Worm (Caenorhabditis elegans) whole organism, L1 larva: ENCODE results near the gene F09E10.7.

Source experiments
- C34B4.2 ChIP-seq: sonication (generic microtip); optimal IDR thresholded peaks from 2 replicates; lab custom pipeline; 2017; ENCODE audit warnings: mild to moderate bottlenecking, missing genetic modification characterization, missing compliant biosample characterization
- F16B12.6 ChIP-seq: fragments of 150-350 bp; optimal IDR thresholded peaks from 2 replicates; lab custom pipeline; 2014; ENCODE audit warnings: missing biosample characterization, missing genetic modification characterization
- Y116A8C.19 ChIP-seq: sonication (generic microtip); optimal IDR thresholded peaks from 2 replicates; lab custom pipeline; 2016; ENCODE audit warnings: missing compliant biosample characterization, missing genetic modification characterization, borderline replicate concordance
- alr-1 ChIP-seq: fragments of 200-800 bp; sonication (Bioruptor generic); optimal IDR thresholded peaks from 2 replicates; lab custom pipeline; 2018; ENCODE audit warnings: borderline replicate concordance, mild to moderate bottlenecking, missing genetic modification characterization, missing compliant biosample characterization
- aly-2 ChIP-seq: fragments of 150-350 bp; optimal IDR thresholded peaks from 2 replicates; lab custom pipeline; 2014; ENCODE audit warnings: missing biosample characterization, missing genetic modification characterization
- blmp-1 ChIP-seq: fragments of 150-350 bp; optimal IDR thresholded peaks from 2 replicates; lab custom pipeline; 2014; ENCODE audit warnings: missing biosample characterization, missing genetic modification characterization
- ceh-63 ChIP-seq: fragments of 200-800 bp; sonication (Bioruptor generic); optimal IDR thresholded peaks from 2 replicates; lab custom pipeline; 2018; ENCODE audit warnings: mild to moderate bottlenecking, missing genetic modification characterization, missing compliant biosample characterization
- ceh-8 ChIP-seq: fragments of 200-800 bp; sonication (Bioruptor generic); optimal IDR thresholded peaks from 2 replicates; lab custom pipeline; 2018; ENCODE audit warnings: mild to moderate bottlenecking, missing genetic modification characterization, moderate library complexity, missing compliant biosample characterization
- ceh-82 ChIP-seq, 3 experiments: fragments of 150-350 bp in 1 of 3; sonication (generic microtip) in 2 of 3; optimal IDR thresholded peaks; 2 replicates each; lab custom pipeline; 2014 to 2017; ENCODE audit warnings: missing biosample characterization in 3 of 3, missing genetic modification characterization in 3 of 3
- ceh-90 ChIP-seq: sonication (generic microtip); optimal IDR thresholded peaks from 2 replicates; lab custom pipeline; 2016; ENCODE audit warnings: missing genetic modification characterization, missing compliant biosample characterization
- efl-3 ChIP-seq: fragments of 200-800 bp; sonication (Bioruptor generic); optimal IDR thresholded peaks from 2 replicates; lab custom pipeline; 2018; ENCODE audit warnings: mild to moderate bottlenecking, missing genetic modification characterization, missing compliant biosample characterization
- elt-2 ChIP-seq: sonication (generic microtip); optimal IDR thresholded peaks from 2 replicates; lab custom pipeline; 2016; ENCODE audit warnings: missing genetic modification characterization, mild to moderate bottlenecking, inconsistent platforms, missing compliant biosample characterization, missing genetic modification reagents
- elt-3 ChIP-seq, 6 experiments: fragments of 150-350 bp in 1 of 6; sonication (generic microtip); optimal IDR thresholded peaks; 2 replicates each; lab custom pipeline; 2017 to 2018; ENCODE audit warnings: missing biosample characterization in 6 of 6, missing genetic modification characterization in 6 of 6, inconsistent platforms in 1 of 6
- ets-5 ChIP-seq: fragments of 200-800 bp; sonication (Bioruptor generic); IDR thresholded peaks from 2 replicates; pipeline ENCODE4 v1.3.6; 2022; ENCODE audit warnings: missing genetic modification characterization, missing compliant biosample characterization
- fkh-4 ChIP-seq: sonication (generic microtip); optimal IDR thresholded peaks from 2 replicates; lab custom pipeline; 2016; ENCODE audit warnings: missing compliant biosample characterization, missing genetic modification characterization, borderline replicate concordance
- fkh-8 ChIP-seq: sonication (generic microtip); optimal IDR thresholded peaks from 2 replicates; lab custom pipeline; 2016; ENCODE audit warnings: mild to moderate bottlenecking, missing genetic modification characterization, missing compliant biosample characterization
- grh-1 ChIP-seq: fragments of 200-800 bp; sonication (Bioruptor generic); IDR thresholded peaks from 2 replicates; pipeline ENCODE4 v1.3.6; 2022; ENCODE audit warnings: missing genetic modification reagents, missing genetic modification characterization, missing compliant biosample characterization
- hlh-17 ChIP-seq: fragments of 200-800 bp; sonication (Bioruptor generic); optimal IDR thresholded peaks from 2 replicates; lab custom pipeline; 2018; ENCODE audit warnings: missing genetic modification characterization, mild to moderate bottlenecking, missing compliant biosample characterization, moderate library complexity, borderline replicate concordance
- hlh-4 ChIP-seq: sonication (generic microtip); optimal IDR thresholded peaks from 2 replicates; lab custom pipeline; 2016; ENCODE audit warnings: mild to moderate bottlenecking, missing genetic modification characterization, missing compliant biosample characterization
- hpl-2 ChIP-seq: fragments of 150-350 bp; optimal IDR thresholded peaks from 2 replicates; lab custom pipeline; 2014; ENCODE audit warnings: missing biosample characterization, missing genetic modification reagents, missing genetic modification characterization
- irx-1 ChIP-seq: sonication (generic microtip); optimal IDR thresholded peaks from 2 replicates; lab custom pipeline; 2016; ENCODE audit warnings: missing genetic modification characterization, missing compliant biosample characterization
- isw-1 ChIP-seq: fragments of 200-800 bp; sonication (Bioruptor generic); IDR thresholded peaks from 2 replicates; pipeline ENCODE4 v1.3.6; 2022; ENCODE audit warnings: missing genetic modification characterization, missing compliant biosample characterization
- jun-1 ChIP-seq: fragments of 150-350 bp; optimal IDR thresholded peaks from 2 replicates; lab custom pipeline; 2014; ENCODE audit warnings: missing biosample characterization, missing genetic modification reagents, missing genetic modification characterization
- lin-13 ChIP-seq: fragments of 150-350 bp; optimal IDR thresholded peaks from 2 replicates; lab custom pipeline; 2014; ENCODE audit warnings: missing biosample characterization, missing genetic modification reagents, missing genetic modification characterization
- lin-14 ChIP-seq: fragments of 200-800 bp; sonication (Bioruptor generic); optimal IDR thresholded peaks from 2 replicates; lab custom pipeline; 2018; ENCODE audit warnings: mild to moderate bottlenecking, missing genetic modification characterization, moderate library complexity, missing compliant biosample characterization
- lin-15B ChIP-seq: fragments of 150-350 bp; sonication (generic microtip); optimal IDR thresholded peaks from 3 replicates; lab custom pipeline; 2014; ENCODE audit warnings: missing biosample characterization, missing genetic modification characterization
- lin-39 ChIP-seq: fragments of 150-350 bp; optimal IDR thresholded peaks from 2 replicates; lab custom pipeline; 2014; ENCODE audit warnings: missing biosample characterization, missing genetic modification reagents, missing genetic modification characterization
- lir-3 ChIP-seq: sonication (generic microtip); optimal IDR thresholded peaks from 2 replicates; lab custom pipeline; 2016; ENCODE audit warnings: mild to moderate bottlenecking, missing genetic modification characterization, moderate library complexity, missing compliant biosample characterization; ENCODE audit not compliant: poor library complexity
- lsy-2 ChIP-seq, 2 experiments: fragments of 150-350 bp; optimal IDR thresholded peaks; 2 replicates each; lab custom pipeline; 2014; ENCODE audit warnings: missing biosample characterization in 2 of 2, missing genetic modification characterization in 2 of 2
- mdl-1 ChIP-seq, 2 experiments: fragments of 150-350 bp; optimal IDR thresholded peaks; 2 replicates each; lab custom pipeline; 2014 to 2017; ENCODE audit warnings: missing biosample characterization in 2 of 2, missing genetic modification characterization in 2 of 2, inconsistent platforms in 1 of 2
- mef-2 ChIP-seq: fragments of 150-350 bp; optimal IDR thresholded peaks from 2 replicates; lab custom pipeline; 2014; ENCODE audit warnings: missing biosample characterization, missing genetic modification characterization
- mep-1 ChIP-seq: fragments of 150-350 bp; optimal IDR thresholded peaks from 2 replicates; lab custom pipeline; 2014; ENCODE audit warnings: missing biosample characterization, missing genetic modification characterization
- nhr-12 ChIP-seq: sonication (generic microtip); optimal IDR thresholded peaks from 2 replicates; lab custom pipeline; 2017; ENCODE audit warnings: missing biosample characterization, missing genetic modification characterization
- nhr-19 ChIP-seq: fragments of 200-800 bp; sonication (Bioruptor generic); conservative IDR thresholded peaks from 2 replicates; pipeline ENCODE4 v1.3.6; 2022; ENCODE audit warnings: missing genetic modification characterization, missing compliant biosample characterization
- nhr-20 ChIP-seq: sonication (generic microtip); optimal IDR thresholded peaks from 2 replicates; lab custom pipeline; 2016; ENCODE audit warnings: mild to moderate bottlenecking, missing genetic modification characterization, missing compliant biosample characterization
- nhr-237 ChIP-seq: fragments of 150-350 bp; optimal IDR thresholded peaks from 2 replicates; lab custom pipeline; 2014; ENCODE audit warnings: missing biosample characterization, missing genetic modification characterization
- nhr-28 ChIP-seq: fragments of 150-350 bp; optimal IDR thresholded peaks from 2 replicates; lab custom pipeline; 2014; ENCODE audit warnings: missing biosample characterization, missing genetic modification characterization
- nhr-76 ChIP-seq: sonication (generic microtip); optimal IDR thresholded peaks from 2 replicates; lab custom pipeline; 2017; ENCODE audit warnings: missing biosample characterization, missing genetic modification characterization
- nhr-85 ChIP-seq: sonication (generic microtip); peaks from one replicate; lab custom pipeline; 2016; ENCODE audit warnings: missing genetic modification characterization, inconsistent platforms, missing compliant biosample characterization
- pag-3 ChIP-seq: sonication (generic microtip); optimal IDR thresholded peaks from 2 replicates; lab custom pipeline; 2017; ENCODE audit warnings: missing genetic modification characterization, mild to moderate bottlenecking, missing compliant biosample characterization, antibody characterized with exemption, borderline replicate concordance; ENCODE audit not compliant: insufficient read depth
- skn-1 ChIP-seq: fragments of 150-350 bp; optimal IDR thresholded peaks from 2 replicates; lab custom pipeline; 2014; ENCODE audit warnings: missing biosample characterization, missing genetic modification characterization
- snpc-4 ChIP-seq: fragments of 150-350 bp; optimal IDR thresholded peaks from 2 replicates; lab custom pipeline; 2014; ENCODE audit warnings: missing biosample characterization, missing genetic modification characterization
- unc-30 ChIP-seq: sonication (generic microtip); optimal IDR thresholded peaks from 2 replicates; lab custom pipeline; 2017; ENCODE audit warnings: missing biosample characterization, missing genetic modification characterization
- unc-98 ChIP-seq: fragments of 200-800 bp; sonication (Bioruptor generic); IDR thresholded peaks from 2 replicates; pipeline ENCODE4 v1.3.6; 2022; ENCODE audit warnings: missing genetic modification characterization, missing compliant biosample characterization
- xbp-1 ChIP-seq: sonication (generic microtip); optimal IDR thresholded peaks from 2 replicates; lab custom pipeline; 2016; ENCODE audit warnings: missing genetic modification characterization, missing compliant biosample characterization
- zip-4 ChIP-seq: fragments of 200-800 bp; sonication (Bioruptor generic); optimal IDR thresholded peaks from 2 replicates; lab custom pipeline; 2018; ENCODE audit warnings: mild to moderate bottlenecking, missing genetic modification characterization, moderate library complexity, missing compliant biosample characterization
- ztf-11 ChIP-seq, 2 experiments: sonication (generic microtip); optimal IDR thresholded peaks; 2 replicates each; lab custom pipeline; 2016 to 2017; ENCODE audit warnings: missing genetic modification characterization in 2 of 2, missing biosample characterization in 1 of 2, missing compliant biosample characterization in 1 of 2

Gene F09E10.7

ce11 chrX:1524559-1524958, 22.9 kb upstream of the F09E10.7 start (continued):
- TF ChIP-seq mdl-1 (tag; optimal IDR thresholded peaks at IDR 0.05; lab: Kevin White, UChicago) (peak in 1 of 2 experiments; percentile 5), nhr-12 (tag; lab: Kevin White, UChicago) (no peak), efl-3 (GFP tag; lab: Kevin White, UChicago) (no peak), lin-13 (GFP tag; lab: Kevin White, UChicago) (no peak), lsy-2 (tag; optimal IDR thresholded peaks at IDR 0.05; lab: Kevin White, UChicago) (peak; percentile 30 to 31)
- TF ChIP-seq, all 84 proteins: peak for 22

ce11 chrX:1523272-1523671, 21.6 kb upstream of the F09E10.7 start:
- TF ChIP-seq alr-1 (tag; lab: Kevin White, UChicago) (no peak), ceh-8 (GFP tag; lab: Kevin White, UChicago) (no peak), skn-1 (tag; lab: Kevin White, UChicago) (no peak), nhr-85 (tag; lab: Kevin White, UChicago) (no peak), isw-1 (GFP tag; lab: Robert Waterston, UW) (no peak), xbp-1 (tag; lab: Kevin White, UChicago) (no peak), F16B12.6 (tag; lab: Kevin White, UChicago) (no peak), snpc-4 (tag; lab: Kevin White, UChicago) (no peak), elt-2 (tag; lab: Kevin White, UChicago) (no peak), lin-15B (tag; lab: Kevin White, UChicago) (no peak), nhr-237 (tag; lab: Kevin White, UChicago) (no peak), blmp-1 (tag; lab: Kevin White, UChicago) (no peak)

- no peak for TF ChIP-seq elt-3 (tag; optimal IDR thresholded peaks at IDR 0.05; lab: Kevin White, UChicago)
- TF ChIP-seq nhr-76 (tag; lab: Kevin White, UChicago): no peak
- no peak for TF ChIP-seq Y116A8C.19 (tag; lab: Kevin White, UChicago)
- TF ChIP-seq C34B4.2 (tag; lab: Kevin White, UChicago): no peak
- no peak for TF ChIP-seq ceh-90 (tag; lab: Kevin White, UChicago)
- TF ChIP-seq lin-13 (GFP tag; lab: Kevin White, UChicago): no peak
- no peak for TF ChIP-seq zip-4 (GFP tag; lab: Kevin White, UChicago)
- no peak for TF ChIP-seq nhr-28 (tag; lab: Kevin White, UChicago)
- TF ChIP-seq hpl-2 (GFP tag; lab: Kevin White, UChicago): no peak
- no peak for TF ChIP-seq snpc-4 (tag; lab: Kevin White, UChicago)
- TF ChIP-seq unc-98: no peak
- TF ChIP-seq mdl-1 (tag; optimal IDR thresholded peaks at IDR 0.05; lab: Kevin White, UChicago): peak in 1 of 2 experiments; percentile 12
- no peak for TF ChIP-seq nhr-20 (tag; lab: Kevin White, UChicago)
- no peak for TF ChIP-seq F16B12.6 (tag; lab: Kevin White, UChicago)
- TF ChIP-seq unc-30 (tag; lab: Kevin White, UChicago): no peak
- no peak for TF ChIP-seq ceh-63 (GFP tag; lab: Kevin White, UChicago)
- no peak for TF ChIP-seq irx-1 (tag; lab: Kevin White, UChicago)
- no peak for TF ChIP-seq pag-3 (tag; lab: Kevin White, UChicago)
- TF ChIP-seq nhr-19 (GFP tag; lab: Robert Waterston, UW): peak; percentile 24; the same call in 1 of the 2 replicates
- no peak for TF ChIP-seq hlh-4 (tag; lab: Kevin White, UChicago)
- no peak for TF ChIP-seq mep-1 (tag; lab: Kevin White, UChicago)
- no peak for TF ChIP-seq ztf-11 (tag; optimal IDR thresholded peaks at IDR 0.05; lab: Kevin White, UChicago)
- no peak for TF ChIP-seq fkh-4 (tag; lab: Kevin White, UChicago)
- peak; percentile 82 for TF ChIP-seq lin-14
- no peak for TF ChIP-seq nhr-12 (tag; lab: Kevin White, UChicago)
- TF ChIP-seq lir-3 (tag; lab: Kevin White, UChicago): no peak
- no peak for TF ChIP-seq grh-1 (GFP tag; lab: Robert Waterston, UW)
- TF ChIP-seq lsy-2 (tag; optimal IDR thresholded peaks at IDR 0.05; lab: Kevin White, UChicago): peak; percentile 21 to 38
- TF ChIP-seq aly-2 (tag; lab: Kevin White, UChicago): no peak
- no peak for TF ChIP-seq xbp-1 (tag; lab: Kevin White, UChicago)
- TF ChIP-seq lin-39 (tag; lab: Kevin White, UChicago): no peak
- TF ChIP-seq mef-2 (tag; lab: Kevin White, UChicago): no peak
- TF ChIP-seq ceh-82 (tag; optimal IDR thresholded peaks at IDR 0.05; lab: Kevin White, UChicago): peak in 2 of 3 experiments; percentile 3 to 42
- no peak for TF ChIP-seq jun-1 (tag; lab: Kevin White, UChicago)
- TF ChIP-seq ets-5 (GFP tag; lab: Robert Waterston, UW): no peak
- TF ChIP-seq hlh-17 (GFP tag; lab: Kevin White, UChicago): no peak
- TF ChIP-seq fkh-8 (tag; lab: Kevin White, UChicago): no peak
These were observed 20.4 kb upstream of the F09E10.7 start for ce11 chrX:1522068-1522467.
